Worm (Caenorhabditis elegans) whole organism, L4 larva: ENCODE data around the gene F35H10.2.
"Not testable (repeated sequence)": the region's sequence is repeated elsewhere in the genome, so short reads cannot be mapped to it uniquely, and the experiment has no call there.

ENCODE experiments used
- D1046.2 ChIP-seq: fragments of 200-800 bp; sonication (Bioruptor generic); IDR thresholded peaks from 2 replicates; pipeline ENCODE4 v1.3.6; 2022; ENCODE audit warnings: missing genetic modification characterization, missing compliant biosample characterization
- F44E2.7 ChIP-seq: fragments of 200-800 bp; sonication (Bioruptor generic); IDR thresholded peaks from 2 replicates; pipeline ENCODE4 v2.1.2; 2022; ENCODE audit warnings: missing genetic modification characterization, missing compliant biosample characterization
- F49E8.2 ChIP-seq: sonication (generic microtip); optimal IDR thresholded peaks from 2 replicates; lab custom pipeline; 2016; ENCODE audit warnings: missing compliant biosample characterization, mild to moderate bottlenecking, missing genetic modification characterization, borderline replicate concordance
- R02D3.7 ChIP-seq: fragments of 150-350 bp; sonication (generic microtip); optimal IDR thresholded peaks from 3 replicates; lab custom pipeline; 2014; ENCODE audit warnings: missing biosample characterization, missing genetic modification characterization
- T20F7.1 ChIP-seq: fragments of 200-800 bp; sonication (Bioruptor generic); optimal IDR thresholded peaks from 2 replicates; lab custom pipeline; 2018; ENCODE audit warnings: mild to moderate bottlenecking, missing genetic modification characterization, missing compliant biosample characterization
- Y75B8A.6 ChIP-seq: fragments of 200-800 bp; sonication (Bioruptor generic); IDR thresholded peaks from 2 replicates; pipeline ENCODE4 v1.3.6; 2022; ENCODE audit warnings: missing genetic modification reagents, missing genetic modification characterization, missing compliant biosample characterization
- ceh-44 ChIP-seq: fragments of 200-800 bp; sonication (Bioruptor generic); IDR thresholded peaks from 2 replicates; pipeline ENCODE4 v1.3.6; 2022; ENCODE audit warnings: missing genetic modification reagents, missing genetic modification characterization, missing compliant biosample characterization
- ceh-62 ChIP-seq: sonication (generic microtip); optimal IDR thresholded peaks from 2 replicates; lab custom pipeline; 2017; ENCODE audit warnings: missing biosample characterization, missing genetic modification characterization
- ceh-82 ChIP-seq: sonication (generic microtip); optimal IDR thresholded peaks from 2 replicates; lab custom pipeline; 2017; ENCODE audit warnings: missing biosample characterization, missing genetic modification characterization
- cey-2 ChIP-seq: sonication (generic microtip); optimal IDR thresholded peaks from 3 replicates; lab custom pipeline; 2017; ENCODE audit warnings: missing genetic modification characterization, mild to moderate bottlenecking, missing compliant biosample characterization, antibody characterized with exemption, borderline replicate concordance; ENCODE audit not compliant: insufficient read depth
- daf-16 ChIP-seq, 3 experiments: sonication (generic microtip); optimal IDR thresholded peaks; 2 replicates each; lab custom pipeline; 2016 to 2017; ENCODE audit warnings: missing genetic modification characterization in 3 of 3, missing genetic modification reagents in 3 of 3, mild to moderate bottlenecking in 2 of 3, missing compliant biosample characterization in 2 of 3, missing biosample characterization in 1 of 3, moderate library complexity in 1 of 3
- daf-19 ChIP-seq: fragments of 200-800 bp; sonication (Bioruptor generic); conservative IDR thresholded peaks from 2 replicates; pipeline ENCODE4 v1.3.6; 2022; ENCODE audit warnings: missing genetic modification characterization, missing compliant biosample characterization
- dmd-8 ChIP-seq: fragments of 200-800 bp; sonication (Bioruptor generic); IDR thresholded peaks from 2 replicates; pipeline ENCODE4 v1.3.6; 2022; ENCODE audit warnings: missing genetic modification characterization, missing compliant biosample characterization
- duxl-1 ChIP-seq: sonication (generic microtip); optimal IDR thresholded peaks from 2 replicates; lab custom pipeline; 2016; ENCODE audit warnings: mild to moderate bottlenecking, missing genetic modification characterization, moderate library complexity, missing compliant biosample characterization; ENCODE audit not compliant: poor library complexity
- dve-1 ChIP-seq: sonication (generic microtip); optimal IDR thresholded peaks from 2 replicates; lab custom pipeline; 2017; ENCODE audit warnings: antibody characterized with exemption, mild to moderate bottlenecking, missing genetic modification characterization, missing compliant biosample characterization; ENCODE audit not compliant: insufficient read depth
- egl-27 ChIP-seq: sonication (generic microtip); optimal IDR thresholded peaks from 3 replicates; lab custom pipeline; 2017; ENCODE audit warnings: missing biosample characterization, missing genetic modification reagents, missing genetic modification characterization
- fos-1 ChIP-seq: fragments of 150-350 bp; optimal IDR thresholded peaks from 2 replicates; lab custom pipeline; 2014; ENCODE audit warnings: missing biosample characterization, missing genetic modification characterization
- hif-1 ChIP-seq, 2 experiments: sonication (generic microtip); optimal IDR thresholded peaks; 2 replicates each; lab custom pipeline; 2016 to 2017; ENCODE audit warnings: missing compliant biosample characterization in 2 of 2, missing genetic modification characterization in 2 of 2, missing genetic modification reagents in 2 of 2, missing genotype in 2 of 2, mild to moderate bottlenecking in 1 of 2
- jun-1 ChIP-seq: fragments of 150-350 bp; optimal IDR thresholded peaks from 2 replicates; lab custom pipeline; 2014; ENCODE audit warnings: missing biosample characterization, missing genetic modification reagents, missing genetic modification characterization
- lim-7 ChIP-seq: fragments of 200-800 bp; sonication (Bioruptor generic); IDR thresholded peaks from 2 replicates; pipeline ENCODE4 v1.3.6; 2022; ENCODE audit warnings: missing genetic modification characterization, missing compliant biosample characterization
- lin-13 ChIP-seq: fragments of 150-350 bp; optimal IDR thresholded peaks from 2 replicates; lab custom pipeline; 2014; ENCODE audit warnings: missing biosample characterization, missing genetic modification reagents, missing genetic modification characterization
- lir-3 ChIP-seq: sonication (generic microtip); optimal IDR thresholded peaks from 2 replicates; lab custom pipeline; 2016; ENCODE audit warnings: mild to moderate bottlenecking, missing genetic modification characterization, missing compliant biosample characterization
- madf-5 ChIP-seq, 2 experiments: fragments of 200-800 bp; sonication (Bioruptor generic); IDR thresholded peaks; 2 replicates each; pipeline ENCODE4 v1.3.6; 2022; ENCODE audit warnings: missing compliant biosample characterization in 2 of 2, missing genetic modification characterization in 2 of 2
- mdt-29 ChIP-seq: fragments of 200-800 bp; sonication (Bioruptor generic); IDR thresholded peaks from 2 replicates; pipeline ENCODE4 v1.3.6; 2022; ENCODE audit warnings: missing genetic modification reagents, missing genetic modification characterization, missing compliant biosample characterization
- mes-2 ChIP-seq: sonication (generic microtip); optimal IDR thresholded peaks from 2 replicates; lab custom pipeline; 2016; ENCODE audit warnings: missing genotype, mild to moderate bottlenecking, missing genetic modification characterization, missing compliant biosample characterization; ENCODE audit not compliant: poor library complexity, severe bottlenecking
- nhr-111 ChIP-seq: fragments of 200-800 bp; sonication (Bioruptor generic); optimal IDR thresholded peaks from 2 replicates; lab custom pipeline; 2018; ENCODE audit warnings: mild to moderate bottlenecking, missing genetic modification characterization, missing compliant biosample characterization
- nhr-237 ChIP-seq: sonication (generic microtip); optimal IDR thresholded peaks from 2 replicates; lab custom pipeline; 2017; ENCODE audit warnings: missing biosample characterization, missing genetic modification characterization
- nhr-25 ChIP-seq: sonication (generic microtip); optimal IDR thresholded peaks from 2 replicates; lab custom pipeline; 2017; ENCODE audit warnings: missing genetic modification characterization, mild to moderate bottlenecking, missing compliant biosample characterization, antibody characterized with exemption, moderate library complexity, borderline replicate concordance; ENCODE audit not compliant: insufficient read depth
- nhr-28 ChIP-seq: fragments of 150-350 bp; optimal IDR thresholded peaks from 2 replicates; lab custom pipeline; 2014; ENCODE audit warnings: missing biosample characterization, missing genetic modification characterization
- nhr-48 ChIP-seq: sonication (generic microtip); optimal IDR thresholded peaks from 2 replicates; lab custom pipeline; 2016; ENCODE audit warnings: mild to moderate bottlenecking, missing genetic modification characterization, missing compliant biosample characterization
- nhr-76 ChIP-seq: fragments of 150-350 bp; optimal IDR thresholded peaks from 2 replicates; lab custom pipeline; 2014; ENCODE audit warnings: missing biosample characterization, missing genetic modification characterization
- pha-4 ChIP-seq, 2 experiments: fragments of 150-350 bp in 1 of 2; fragments of 200-800 bp in 1 of 2; sonication (Bioruptor generic) in 1 of 2; IDR thresholded peaks in 1 of 2; optimal IDR thresholded peaks in 1 of 2; 2 replicates each; pipeline versions ENCODE4 v1.3.6 to Lab custom; 2014 to 2022; ENCODE audit warnings: missing genetic modification characterization in 2 of 2, missing genetic modification reagents in 2 of 2, missing biosample characterization in 1 of 2, missing compliant biosample characterization in 1 of 2
- snpc-4 ChIP-seq: fragments of 150-350 bp; optimal IDR thresholded peaks from 2 replicates; lab custom pipeline; 2014; ENCODE audit warnings: missing biosample characterization, missing genetic modification characterization
- vab-7 ChIP-seq: fragments of 200-800 bp; sonication (Bioruptor generic); IDR thresholded peaks from 2 replicates; pipeline ENCODE4 v1.3.6; 2022; ENCODE audit warnings: missing genetic modification reagents, missing genetic modification characterization, missing compliant biosample characterization
- zag-1 ChIP-seq: fragments of 150-350 bp; optimal IDR thresholded peaks from 2 replicates; lab custom pipeline; 2014; ENCODE audit warnings: missing biosample characterization, missing genetic modification characterization
- ztf-11 ChIP-seq: fragments of 150-350 bp; optimal IDR thresholded peaks from 2 replicates; lab custom pipeline; 2014; ENCODE audit warnings: missing biosample characterization, missing genetic modification characterization
- ztf-7 ChIP-seq: fragments of 150-350 bp; optimal IDR thresholded peaks from 2 replicates; lab custom pipeline; 2014; ENCODE audit warnings: missing biosample characterization, missing genetic modification characterization

Gene F35H10.2

ce11 chrIV:8348073-8348472 lies 19.1 kb downstream of the F35H10.2 start, which contains the start of gene F17E9.4:
Gene F17E9.4 (plus strand): TSS chrIV:8348373.
- TF ChIP-seq Y75B8A.6 (GFP tag; lab: Robert Waterston, UW) = no peak
- TF ChIP-seq nhr-237 (tag; lab: Kevin White, UChicago) = no peak
- TF ChIP-seq lin-13 (GFP tag; lab: Kevin White, UChicago) = no peak
- no peak for TF ChIP-seq duxl-1 (tag; lab: Kevin White, UChicago)
- TF ChIP-seq daf-19 (GFP tag; lab: Robert Waterston, UW) = no peak
- TF ChIP-seq madf-5 (GFP tag; IDR thresholded peaks at IDR 0.05; lab: Robert Waterston, UW) = no peak
- TF ChIP-seq daf-16 (GFP tag; optimal IDR thresholded peaks at IDR 0.05; lab: Kevin White, UChicago) = no peak
- no peak for TF ChIP-seq daf-16 (tag; optimal IDR thresholded peaks at IDR 0.05; lab: Kevin White, UChicago)
- no peak for TF ChIP-seq R02D3.7 (tag; lab: Kevin White, UChicago)
- no peak for TF ChIP-seq ceh-82 (tag; lab: Kevin White, UChicago)
- no peak for TF ChIP-seq dve-1 (tag; lab: Kevin White, UChicago)
- no peak for TF ChIP-seq zag-1 (tag; lab: Kevin White, UChicago)
- TF ChIP-seq pha-4 (GFP tag; IDR thresholded peaks at IDR 0.05; lab: Robert Waterston, UW) = no peak
- no peak for TF ChIP-seq pha-4 (tag; optimal IDR thresholded peaks at IDR 0.05; lab: Kevin White, UChicago)

- not testable (repeated sequence) for TF ChIP-seq ztf-7 (tag; lab: Kevin White, UChicago); nhr-48 (tag; lab: Kevin White, UChicago); T20F7.1 (GFP tag; lab: Kevin White, UChicago)
Observed at ce11 chrIV:8352036-8352435, 23.0 kb downstream of the F35H10.2 start, which contains the start of gene F17E9.16. Gene F17E9.16 (plus strand): TSS chrIV:8352336.

DNA sequence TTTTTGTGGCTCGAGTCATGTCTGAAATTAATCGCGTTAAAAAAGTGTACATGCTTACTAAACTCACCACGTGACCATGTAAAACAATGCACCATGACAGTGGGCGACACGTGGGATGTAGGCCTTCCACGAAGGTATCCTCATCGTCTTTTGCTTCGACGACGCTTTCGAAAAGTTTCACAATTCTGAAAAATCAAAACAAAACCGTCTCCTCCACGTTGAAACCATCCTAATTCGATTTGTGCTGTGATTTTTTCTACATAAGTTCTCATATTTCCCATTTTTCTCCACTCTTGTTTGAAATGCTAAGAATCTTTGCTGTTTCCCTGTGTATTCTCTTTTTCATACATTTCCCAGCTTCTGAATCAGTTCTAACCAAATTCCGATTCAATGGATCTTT lies 25.6 kb downstream of the F35H10.2 start, which contains the start of gene F17E9.3:
Gene F17E9.3, plus strand, starts transcription at position 301 of the 400 bp plus-strand sequence.
- TF ChIP-seq duxl-1 (tag; lab: Kevin White, UChicago) (no peak), mdt-29 (GFP tag; lab: Robert Waterston, UW) (no peak), dmd-8 (no peak), ceh-44 (GFP tag; lab: Robert Waterston, UW) (no peak), ztf-11 (tag; lab: Kevin White, UChicago) (no peak), lim-7 (no peak), T20F7.1 (GFP tag; lab: Kevin White, UChicago) (no peak), D1046.2 (GFP tag; lab: Robert Waterston, UW) (no peak), mes-2 (tag; lab: Kevin White, UChicago) (no peak), vab-7 (GFP tag; lab: Robert Waterston, UW) (no peak), nhr-25 (tag; lab: Kevin White, UChicago) (no peak), nhr-237 (tag; lab: Kevin White, UChicago) (no peak)

ce11 chrIV:8355592-8355991 lies 26.6 kb downstream of the F35H10.2 start, which contains the start of the genes F17E9.2 and col-116:
Gene F17E9.2 (plus strand): TSS chrIV:8355892.
Gene col-116 (plus strand): TSS chrIV:8355906.
- no peak for TF ChIP-seq nhr-76
- no peak for TF ChIP-seq hif-1 (tag; optimal IDR thresholded peaks at IDR 0.05; lab: Kevin White, UChicago)
- no peak for TF ChIP-seq F49E8.2
- TF ChIP-seq nhr-28 (tag; lab: Kevin White, UChicago) = no peak
- no peak for TF ChIP-seq F44E2.7 (GFP tag; lab: Robert Waterston, UW)
- TF ChIP-seq egl-27 (tag; lab: Kevin White, UChicago) = no peak
- TF ChIP-seq nhr-111 (GFP tag; lab: Kevin White, UChicago) = no peak
- TF ChIP-seq fos-1 (tag; lab: Kevin White, UChicago) = no peak
- TF ChIP-seq cey-2 (tag; lab: Kevin White, UChicago) = no peak
- no peak for TF ChIP-seq jun-1
- TF ChIP-seq ceh-62 (tag; lab: Kevin White, UChicago) = no peak
- no peak for TF ChIP-seq duxl-1 (tag; lab: Kevin White, UChicago)
- no peak for TF ChIP-seq nhr-237 (tag; lab: Kevin White, UChicago)
- no peak for TF ChIP-seq lir-3 (tag; lab: Kevin White, UChicago)
- TF ChIP-seq snpc-4 (tag; lab: Kevin White, UChicago) = no peak
